Worm (Caenorhabditis elegans) whole organism, midembryonic: Measurements from ENCODE around the gene srx-112.

Experiments
- flt-1 ChIP-seq: fragments of 200-800 bp; sonication (Bioruptor generic); IDR thresholded peaks from 2 replicates; pipeline ENCODE4 v1.3.6; 2022; ENCODE audit warnings: missing genetic modification characterization, missing compliant biosample characterization
- klf-2 ChIP-seq: fragments of 200-800 bp; sonication (Bioruptor generic); conservative IDR thresholded peaks from 2 replicates; pipeline ENCODE4 v1.3.6; 2022; ENCODE audit warnings: missing genetic modification reagents, missing genetic modification characterization, missing compliant biosample characterization
- med-1 ChIP-seq: sonication (generic microtip); optimal IDR thresholded peaks from 2 replicates; lab custom pipeline; 2017; ENCODE audit warnings: missing genetic modification characterization, mild to moderate bottlenecking, missing compliant biosample characterization, antibody characterized with exemption, missing genetic modification reagents; ENCODE audit not compliant: insufficient read depth
- ref-1 ChIP-seq: fragments of 200-800 bp; sonication (Bioruptor generic); conservative IDR thresholded peaks from 2 replicates; pipeline ENCODE4 v1.3.6; 2022; ENCODE audit warnings: missing genetic modification reagents, missing genetic modification characterization, missing compliant biosample characterization
- tab-1 ChIP-seq: fragments of 200-800 bp; sonication (Bioruptor generic); IDR thresholded peaks from 2 replicates; pipeline ENCODE4 v1.3.6; 2022; ENCODE audit warnings: missing genetic modification characterization, missing compliant biosample characterization
- ztf-23 ChIP-seq: fragments of 200-800 bp; sonication (Bioruptor generic); IDR thresholded peaks from 2 replicates; pipeline ENCODE4 v1.3.6; 2022; ENCODE audit warnings: missing genetic modification reagents, missing genetic modification characterization, missing compliant biosample characterization
- ztf-29 ChIP-seq: fragments of 200-800 bp; sonication (Bioruptor generic); IDR thresholded peaks from 2 replicates; pipeline ENCODE4 v1.3.6; 2022; ENCODE audit warnings: missing genetic modification reagents, missing genetic modification characterization, missing compliant biosample characterization

DNA sequence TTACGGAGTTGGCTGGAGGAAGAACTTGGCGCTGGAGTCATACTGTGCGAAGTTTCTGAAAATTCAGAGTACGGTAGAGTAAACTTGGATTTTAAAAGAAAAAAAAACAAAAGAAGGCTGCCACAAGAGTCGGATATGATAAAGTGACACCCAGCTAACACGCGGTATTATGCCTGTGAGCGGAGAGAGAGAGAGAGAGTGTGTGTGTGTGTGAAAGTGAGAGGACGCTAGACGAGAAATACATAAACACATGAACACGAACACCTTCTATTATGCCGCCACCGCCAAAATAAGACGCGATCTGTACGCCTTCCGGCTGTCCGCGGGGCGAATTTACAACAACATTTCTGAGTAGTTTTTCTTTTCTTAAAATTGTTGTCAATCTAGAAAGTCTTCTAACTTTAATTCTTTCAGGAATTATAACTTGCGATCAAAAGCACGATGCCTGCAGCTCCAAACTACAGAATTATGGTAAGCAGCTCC, 27.5 kb downstream of the srx-112 start, which contains the start of gene F12E12.6:
- TF ChIP-seq klf-2 (GFP tag; lab: Robert Waterston, UW) (no peak), tab-1 (GFP tag; lab: Robert Waterston, UW) (no peak), ztf-23 (GFP tag; lab: Robert Waterston, UW) (no peak), med-1 (GFP tag; lab: Kevin White, UChicago) (no peak), flt-1 (GFP tag; lab: Robert Waterston, UW) (no peak), ztf-29 (GFP tag; lab: Robert Waterston, UW) (no peak), ref-1 (GFP tag; lab: Robert Waterston, UW) (no peak)
